Fruit fly (Drosophila melanogaster): Measurements from ENCODE around the gene CG15353.

The CG15353 gene

dm6 chr2L:2013836-2014434 lies 6.9 kb upstream of the CG15353 start:
- TF ChIP-seq Pif1B (GFP tag; optimal IDR thresholded peaks at IDR 0.05), result no peak
- TF ChIP-seq CG14655 (GFP tag; optimal IDR thresholded peaks at IDR 0.05), result no peak
- peak; percentile 13 for TF ChIP-seq CG8159 (tag; optimal IDR thresholded peaks at IDR 0.05)
- TF ChIP-seq CG13204 (GFP tag; optimal IDR thresholded peaks at IDR 0.05), result no peak
- TF ChIP-seq CG4496 (GFP tag; IDR thresholded peaks at IDR 0.05), result peak; percentile 41; the same call in 1 of the 3 replicates
- TF ChIP-seq Ets98B (GFP tag; IDR thresholded peaks at IDR 0.05), result no peak
- TF ChIP-seq Snoo (tag; optimal IDR thresholded peaks at IDR 0.05), result no peak
- no peak for TF ChIP-seq rn (GFP tag; IDR thresholded peaks at IDR 0.05)
- TF ChIP-seq CG32121 (GFP tag; IDR thresholded peaks at IDR 0.05), result no peak
- peak; percentile 10 for TF ChIP-seq CG15710 (tag; optimal IDR thresholded peaks at IDR 0.05)

- TF ChIP-seq EcR (GFP tag; optimal IDR thresholded peaks at IDR 0.05), result no peak
- no peak for TF ChIP-seq rn (GFP tag; IDR thresholded peaks at IDR 0.05)
- TF ChIP-seq D1 (tag; optimal IDR thresholded peaks at IDR 0.05), result no peak
- no peak for TF ChIP-seq CG10348 (GFP tag; IDR thresholded peaks at IDR 0.05)
- TF ChIP-seq CG8159 (tag; optimal IDR thresholded peaks at IDR 0.05), result no peak
- no peak for TF ChIP-seq Pif1B (GFP tag; optimal IDR thresholded peaks at IDR 0.05)
- TF ChIP-seq Pif1A (GFP tag; optimal IDR thresholded peaks at IDR 0.05), result no peak
- no peak for TF ChIP-seq gl (tag; optimal IDR thresholded peaks at IDR 0.05)
Observed at dm6 chr2L:2013057-2013456, 6.1 kb upstream of the CG15353 start.

dm6 chr2L:2011430-2011829 lies 4.4 kb upstream of the CG15353 start:
- TF ChIP-seq CG4496 (GFP tag; IDR thresholded peaks at IDR 0.05) (no peak), CG13204 (GFP tag; optimal IDR thresholded peaks at IDR 0.05) (no peak), gl (tag; optimal IDR thresholded peaks at IDR 0.05) (no peak), D1 (tag; optimal IDR thresholded peaks at IDR 0.05) (no peak), EcR (GFP tag; optimal IDR thresholded peaks at IDR 0.05) (no peak), CG9948 (tag; optimal IDR thresholded peaks at IDR 0.05) (no peak), CG8159 (tag; optimal IDR thresholded peaks at IDR 0.05) (no peak), CG15710 (tag; optimal IDR thresholded peaks at IDR 0.05) (no peak), fd96Ca (GFP tag; IDR thresholded peaks at IDR 0.05) (no peak), CG32121 (GFP tag; IDR thresholded peaks at IDR 0.05) (no peak), Snoo (tag; optimal IDR thresholded peaks at IDR 0.05) (no peak), CG14655 (GFP tag; optimal IDR thresholded peaks at IDR 0.05) (no peak), CG8301 (tag; optimal IDR thresholded peaks at IDR 0.05) (no peak), CG12605 (GFP tag; IDR thresholded peaks at IDR 0.05) (no peak), Pif1A (GFP tag; optimal IDR thresholded peaks at IDR 0.05) (no peak), CG10348 (GFP tag; IDR thresholded peaks at IDR 0.05) (no peak), Pif1B (GFP tag; optimal IDR thresholded peaks at IDR 0.05) (no peak), CG17806 (tag; optimal IDR thresholded peaks at IDR 0.05) (no peak), CG34367 (tag; optimal IDR thresholded peaks at IDR 0.05) (no peak)

dm6 chr2L:2010335-2011061 lies 3.5 kb upstream of the CG15353 start:
- no peak for TF ChIP-seq CG8301 (tag; optimal IDR thresholded peaks at IDR 0.05)
- TF ChIP-seq EcR (GFP tag; optimal IDR thresholded peaks at IDR 0.05), result no peak
- no peak for TF ChIP-seq CG4496 (GFP tag; IDR thresholded peaks at IDR 0.05)
- TF ChIP-seq Snoo (tag; optimal IDR thresholded peaks at IDR 0.05), result no peak
- TF ChIP-seq Ets98B (GFP tag; IDR thresholded peaks at IDR 0.05), result no peak
- TF ChIP-seq CG34367 (tag; optimal IDR thresholded peaks at IDR 0.05), result no peak
- no peak for TF ChIP-seq CG15710 (tag; optimal IDR thresholded peaks at IDR 0.05)
- no peak for TF ChIP-seq Pif1B (GFP tag; optimal IDR thresholded peaks at IDR 0.05)
- no peak for TF ChIP-seq CG12605 (GFP tag; IDR thresholded peaks at IDR 0.05)
- no peak for TF ChIP-seq fd96Ca (GFP tag; IDR thresholded peaks at IDR 0.05)
- no peak for TF ChIP-seq CG14655 (GFP tag; optimal IDR thresholded peaks at IDR 0.05)
- no peak for TF ChIP-seq CG9948 (tag; optimal IDR thresholded peaks at IDR 0.05)
- TF ChIP-seq Pif1A (GFP tag; optimal IDR thresholded peaks at IDR 0.05), result no peak
- no peak for TF ChIP-seq CG8159 (tag; optimal IDR thresholded peaks at IDR 0.05)

- TF ChIP-seq Pif1B (GFP tag; optimal IDR thresholded peaks at IDR 0.05) (no peak), D1 (tag; optimal IDR thresholded peaks at IDR 0.05) (peak; percentile 9)
Observed at dm6 chr2L:2008980-2009954, 2.3 kb upstream of the CG15353 start, which contains the start of gene CG4238. TSS of gene CG4238 (plus strand) at chr2L:2009859.

- TF ChIP-seq rn (GFP tag; IDR thresholded peaks at IDR 0.05) (no peak), Snoo (tag; optimal IDR thresholded peaks at IDR 0.05) (no peak), CG8301 (tag; optimal IDR thresholded peaks at IDR 0.05) (no peak), EcR (GFP tag; optimal IDR thresholded peaks at IDR 0.05) (no peak), CG32121 (GFP tag; IDR thresholded peaks at IDR 0.05) (no peak), Ets98B (GFP tag; IDR thresholded peaks at IDR 0.05) (no peak), CG14655 (GFP tag; optimal IDR thresholded peaks at IDR 0.05) (no peak), CG8159 (tag; optimal IDR thresholded peaks at IDR 0.05) (no peak), CG34367 (tag; optimal IDR thresholded peaks at IDR 0.05) (no peak), Pif1B (GFP tag; optimal IDR thresholded peaks at IDR 0.05) (no peak), CG4496 (GFP tag; IDR thresholded peaks at IDR 0.05) (no peak), gl (tag; optimal IDR thresholded peaks at IDR 0.05) (no peak), D1 (tag; optimal IDR thresholded peaks at IDR 0.05) (no peak)
Observed at dm6 chr2L:2008114-2008513, 1.1 kb upstream of the CG15353 start, which contains the start of gene Nplp4. TSS of gene Nplp4 (plus strand) at chr2L:2008414.
